Worm (Caenorhabditis elegans): Measurements from ENCODE around the gene tgt-1.

- no peak for TF ChIP-seq unc-39 (tag; optimal IDR thresholded peaks at IDR 0.05)
- TF ChIP-seq mab-5 (tag; optimal IDR thresholded peaks at IDR 0.05), result no peak
- no peak for TF ChIP-seq lsy-2 (tag; optimal IDR thresholded peaks at IDR 0.05)
These were observed 34.1 kb downstream of the tgt-1 start, which contains the start of the genes srlf-33 and srlf-32 for ce11 chrIV:11925346-11926075.
